Worm (Caenorhabditis elegans): ENCODE data around the gene ucp-4.

ce11 chrV:9352947-9353346 is 18.8 kb downstream of the ucp-4 start, which contains the start of gene srx-46:
- TF ChIP-seq hlh-15 (tag; optimal IDR thresholded peaks at IDR 0.05) (no peak), ref-2 (tag; optimal IDR thresholded peaks at IDR 0.05) (no peak), ama-1 (optimal IDR thresholded peaks at IDR 0.05) (no peak), tbx-2 (tag; optimal IDR thresholded peaks at IDR 0.05) (no peak)

All from whole organism, late embryonic.